Fruit fly (Drosophila melanogaster) whole organism, embryonic: Measurements from ENCODE around the gene CG6726.

ENCODE experiments used
- Asciz ChIP-seq: fragments of 200-800 bp; sonication (Bioruptor generic); optimal IDR thresholded peaks from 2 replicates; lab custom pipeline; 2017; ENCODE audit warnings: missing biosample characterization, mild to moderate bottlenecking, missing genetic modification characterization, missing genetic modification reagents
- B-H2 ChIP-seq: fragments of 200-800 bp; sonication (Bioruptor generic); optimal IDR thresholded peaks from 2 replicates; lab custom pipeline; 2018; ENCODE audit warnings: missing biosample characterization, mild to moderate bottlenecking, missing genetic modification characterization
- BEAF-32 ChIP-seq: fragments of 200-800 bp; sonication (Bioruptor generic); optimal IDR thresholded peaks from 3 replicates; lab custom pipeline; 2017; ENCODE audit warnings: missing biosample characterization, missing genetic modification characterization, mild to moderate bottlenecking, moderate library complexity, missing genetic modification reagents
- Bgb ChIP-seq: fragments of 200-800 bp; sonication (Bioruptor generic); IDR thresholded peaks from 2 replicates; pipeline ENCODE4 v1.3.6; 2022; ENCODE audit warnings: missing biosample characterization, missing genetic modification characterization; ENCODE audit not compliant: partially characterized antibody
- CG10462 ChIP-seq: fragments of 200-800 bp; sonication (Bioruptor generic); optimal IDR thresholded peaks from 2 replicates; lab custom pipeline; 2016; ENCODE audit warnings: missing biosample characterization, missing genetic modification characterization
- CG10565 ChIP-seq: fragments of 200-800 bp; sonication (Bioruptor generic); optimal IDR thresholded peaks from 3 replicates; lab custom pipeline; 2016; ENCODE audit warnings: missing biosample characterization, mild to moderate bottlenecking, missing genetic modification characterization
- CG10959 ChIP-seq: fragments of 200-800 bp; sonication (Bioruptor generic); IDR thresholded peaks from 2 replicates; pipeline ENCODE4 v1.3.6; 2022; ENCODE audit warnings: missing biosample characterization, missing genetic modification characterization
- CG12744 ChIP-seq: fragments of 200-800 bp; sonication (Bioruptor generic); optimal IDR thresholded peaks from 2 replicates; lab custom pipeline; 2016; ENCODE audit warnings: missing biosample characterization, missing genetic modification characterization
- CG13296 ChIP-seq: fragments of 200-800 bp; sonication (Bioruptor generic); optimal IDR thresholded peaks from 3 replicates; lab custom pipeline; 2018; ENCODE audit warnings: missing biosample characterization, mild to moderate bottlenecking, missing genetic modification characterization
- CG13775 ChIP-seq: fragments of 200-800 bp; sonication (Bioruptor generic); optimal IDR thresholded peaks from 3 replicates; lab custom pipeline; 2017; ENCODE audit warnings: missing biosample characterization, mild to moderate bottlenecking, missing genetic modification characterization
- CG15514 ChIP-seq: fragments of 200-800 bp; sonication (Bioruptor generic); optimal IDR thresholded peaks from 3 replicates; lab custom pipeline; 2017; ENCODE audit warnings: missing biosample characterization, missing genetic modification characterization, mild to moderate bottlenecking, moderate library complexity, missing genetic modification reagents
- CG1602 ChIP-seq: fragments of 200-800 bp; sonication (Bioruptor generic); optimal IDR thresholded peaks from 3 replicates; lab custom pipeline; 2016; ENCODE audit warnings: missing biosample characterization, missing genetic modification characterization
- CG17361 ChIP-seq: fragments of 200-800 bp; sonication (Bioruptor generic); IDR thresholded peaks from 3 replicates; pipeline ENCODE4 v1.3.6; 2022; ENCODE audit warnings: missing biosample characterization, missing genetic modification characterization
- CG18476 ChIP-seq: fragments of 200-800 bp; sonication (Bioruptor generic); optimal IDR thresholded peaks from 2 replicates; lab custom pipeline; 2016; ENCODE audit warnings: missing biosample characterization, mild to moderate bottlenecking, missing genetic modification characterization
- CG2712 ChIP-seq: fragments of 200-800 bp; optimal IDR thresholded peaks from 3 replicates; lab custom pipeline; 2019; ENCODE audit warnings: missing biosample characterization, mild to moderate bottlenecking, missing genetic modification characterization, moderate library complexity
- CG31224 ChIP-seq: fragments of 200-800 bp; sonication (Bioruptor generic); IDR thresholded peaks from 2 replicates; pipeline ENCODE4 v1.3.6; 2022; ENCODE audit warnings: missing biosample characterization, missing genetic modification characterization
- CG31388 ChIP-seq: fragments of 200-800 bp; sonication (Bioruptor generic); optimal IDR thresholded peaks from 2 replicates; lab custom pipeline; 2016; ENCODE audit warnings: missing biosample characterization, missing genetic modification characterization
- CG5245 ChIP-seq: fragments of 200-800 bp; sonication (Bioruptor generic); optimal IDR thresholded peaks from 3 replicates; lab custom pipeline; 2016; ENCODE audit warnings: missing biosample characterization, missing genetic modification characterization
- CG8944 ChIP-seq: fragments of 200-800 bp; sonication (Bioruptor generic); optimal IDR thresholded peaks from 3 replicates; lab custom pipeline; 2016; ENCODE audit warnings: missing biosample characterization, missing genetic modification characterization
- CoRest ChIP-seq: fragments of 200-800 bp; sonication (Bioruptor generic); optimal IDR thresholded peaks from 3 replicates; lab custom pipeline; 2018; ENCODE audit warnings: missing biosample characterization, mild to moderate bottlenecking, missing genetic modification characterization, moderate library complexity
- Deaf1 ChIP-seq: fragments of 200-800 bp; optimal IDR thresholded peaks from 3 replicates; lab custom pipeline; 2019; ENCODE audit warnings: missing biosample characterization, mild to moderate bottlenecking, missing genetic modification characterization, moderate library complexity
- Dref ChIP-seq: fragments of 200-800 bp; sonication (Bioruptor generic); IDR thresholded peaks from 2 replicates; pipeline ENCODE4 v1.3.6; 2022; ENCODE audit warnings: missing biosample characterization, missing genetic modification characterization
- Gug ChIP-seq: fragments of 200-800 bp; sonication (Bioruptor generic); IDR thresholded peaks from 4 replicates; pipeline ENCODE4 v1.3.6; 2022; ENCODE audit warnings: missing biosample characterization, missing genetic modification characterization
- Hr39 ChIP-seq: fragments of >200 bp; optimal IDR thresholded peaks from 2 replicates; lab custom pipeline; 2017
- Kr ChIP-seq: fragments of 200-800 bp; sonication (Bioruptor generic); optimal IDR thresholded peaks from 2 replicates; lab custom pipeline; 2017; ENCODE audit warnings: missing biosample characterization, mild to moderate bottlenecking, missing genetic modification characterization
- Lhr ChIP-seq: fragments of 200-800 bp; sonication (Bioruptor generic); optimal IDR thresholded peaks from 3 replicates; lab custom pipeline; 2017; ENCODE audit warnings: mild to moderate bottlenecking, missing biosample characterization, missing genetic modification reagents, missing genetic modification characterization
- Meics ChIP-seq: fragments of 200-800 bp; sonication (Bioruptor generic); optimal IDR thresholded peaks from 2 replicates; lab custom pipeline; 2017; ENCODE audit warnings: missing biosample characterization, mild to moderate bottlenecking, missing genetic modification characterization
- NFAT ChIP-seq: fragments of 200-800 bp; sonication (Bioruptor generic); IDR thresholded peaks from 2 replicates; pipeline ENCODE4 v1.3.6; 2022; ENCODE audit warnings: missing biosample characterization, missing genetic modification characterization
- Rfx ChIP-seq: fragments of 200-800 bp; sonication (Bioruptor generic); IDR thresholded peaks from 2 replicates; pipeline ENCODE4 v1.3.6; 2022; ENCODE audit warnings: missing biosample characterization, missing genetic modification characterization
- Sox100B ChIP-seq: fragments of 200-800 bp; sonication (Bioruptor generic); optimal IDR thresholded peaks from 3 replicates; lab custom pipeline; 2018; ENCODE audit warnings: missing biosample characterization, mild to moderate bottlenecking, missing genetic modification characterization
- Spps ChIP-seq: fragments of 200-800 bp; sonication (Bioruptor generic); optimal IDR thresholded peaks from 2 replicates; lab custom pipeline; 2018; ENCODE audit warnings: missing biosample characterization, mild to moderate bottlenecking, missing genetic modification characterization
- TFAM ChIP-seq: fragments of 200-800 bp; sonication (Bioruptor generic); optimal IDR thresholded peaks from 2 replicates; lab custom pipeline; 2017; ENCODE audit warnings: missing biosample characterization, missing genetic modification characterization, inconsistent platforms
- cg ChIP-seq: fragments of 200-800 bp; sonication (Bioruptor generic); optimal IDR thresholded peaks from 3 replicates; lab custom pipeline; 2019; ENCODE audit warnings: missing biosample characterization, mild to moderate bottlenecking, missing genetic modification characterization, moderate library complexity
- dm ChIP-seq: fragments of 200-800 bp; sonication (Bioruptor generic); optimal IDR thresholded peaks from 3 replicates; lab custom pipeline; 2016; ENCODE audit warnings: missing biosample characterization, missing genetic modification characterization
- eve ChIP-seq, 2 experiments: fragments of >200 bp; optimal IDR thresholded peaks; 2 replicates each; lab custom pipeline; 2017; ENCODE audit warnings: missing biosample characterization in 2 of 2, missing genetic modification characterization in 2 of 2
- fd102C ChIP-seq: fragments of 200-800 bp; sonication (Bioruptor generic); optimal IDR thresholded peaks from 2 replicates; lab custom pipeline; 2018; ENCODE audit warnings: missing biosample characterization, mild to moderate bottlenecking, missing genetic modification characterization, moderate library complexity
- fd3F ChIP-seq: fragments of 200-800 bp; sonication (Bioruptor generic); optimal IDR thresholded peaks from 2 replicates; lab custom pipeline; 2018; ENCODE audit warnings: missing biosample characterization, mild to moderate bottlenecking, missing genetic modification characterization, moderate library complexity
- fd96Cb ChIP-seq: fragments of 200-800 bp; sonication (Bioruptor generic); optimal IDR thresholded peaks from 2 replicates; lab custom pipeline; 2018; ENCODE audit warnings: missing biosample characterization, mild to moderate bottlenecking, missing genetic modification characterization, moderate library complexity
- fu2 ChIP-seq: fragments of 200-800 bp; sonication (Bioruptor generic); optimal IDR thresholded peaks from 2 replicates; lab custom pipeline; 2016; ENCODE audit warnings: missing biosample characterization, missing genetic modification characterization
- grau ChIP-seq: fragments of 200-800 bp; optimal IDR thresholded peaks from 3 replicates; lab custom pipeline; 2019; ENCODE audit warnings: missing biosample characterization, mild to moderate bottlenecking, missing genetic modification characterization, moderate library complexity
- grn ChIP-seq: fragments of 200-800 bp; sonication (Bioruptor generic); optimal IDR thresholded peaks from 3 replicates; lab custom pipeline; 2017; ENCODE audit warnings: missing biosample characterization, missing genetic modification characterization
- hbn ChIP-seq: fragments of 200-800 bp; sonication (Bioruptor generic); IDR thresholded peaks from 2 replicates; pipeline ENCODE4 v1.3.6; 2022; ENCODE audit warnings: missing biosample characterization, missing genetic modification characterization; ENCODE audit not compliant: partially characterized antibody
- ken ChIP-seq: fragments of 200-800 bp; sonication (Bioruptor generic); IDR thresholded peaks from 3 replicates; pipeline ENCODE4 v1.3.6; 2022; ENCODE audit warnings: missing biosample characterization, missing genetic modification characterization
- lab ChIP-seq: fragments of 200-800 bp; sonication (Bioruptor generic); optimal IDR thresholded peaks from 3 replicates; lab custom pipeline; 2017; ENCODE audit warnings: missing biosample characterization, missing genetic modification characterization, mild to moderate bottlenecking, moderate library complexity, missing genetic modification reagents
- maf-S ChIP-seq: fragments of 200-800 bp; sonication (Bioruptor generic); optimal IDR thresholded peaks from 2 replicates; lab custom pipeline; 2016; ENCODE audit warnings: missing biosample characterization, missing genetic modification characterization
- nerfin-1 ChIP-seq: fragments of 200-800 bp; sonication (Bioruptor generic); optimal IDR thresholded peaks from 3 replicates; lab custom pipeline; 2019; ENCODE audit warnings: missing biosample characterization, mild to moderate bottlenecking, missing genetic modification characterization, moderate library complexity
- otp ChIP-seq: fragments of 200-800 bp; sonication (Bioruptor generic); IDR thresholded peaks from 3 replicates; pipeline ENCODE4, ENCODE4 v1.3.6; 2022; ENCODE audit warnings: missing biosample characterization, missing genetic modification characterization
- p53 ChIP-seq: fragments of 200-800 bp; sonication (Bioruptor generic); optimal IDR thresholded peaks from 2 replicates; lab custom pipeline; 2016; ENCODE audit warnings: missing biosample characterization, missing genetic modification characterization
- pb ChIP-seq: fragments of 200-800 bp; sonication (Bioruptor generic); optimal IDR thresholded peaks from 3 replicates; lab custom pipeline; 2016; ENCODE audit warnings: missing biosample characterization, missing genetic modification characterization
- pros ChIP-seq: fragments of 200-800 bp; sonication (Bioruptor generic); optimal IDR thresholded peaks from 3 replicates; lab custom pipeline; 2019; ENCODE audit warnings: missing biosample characterization, mild to moderate bottlenecking, missing genetic modification characterization, moderate library complexity
- sens-2 ChIP-seq: fragments of 200-800 bp; sonication (Bioruptor generic); IDR thresholded peaks from 2 replicates; pipeline ENCODE4 v1.3.6; 2022; ENCODE audit warnings: missing biosample characterization, missing genetic modification characterization

The CG6726 gene

dm6 chr3R:23053936-23054335, 37.6 kb upstream of the CG6726 start, which contains the start of gene p53 (continued):
- peak; percentile 91 for TF ChIP-seq Meics (GFP tag; lab: Kevin White, UChicago)
- peak; percentile 41 for TF ChIP-seq grn (GFP tag; lab: Kevin White, UChicago)
- TF ChIP-seq fd96Cb = peak; percentile 27
- TF ChIP-seq Bgb (GFP tag; lab: Robert Waterston, UW) = peak; percentile 76
- peak; percentile 47; the same call in 1 of the 2 replicates for TF ChIP-seq sens-2 (GFP tag; lab: Robert Waterston, UW)
- no peak for TF ChIP-seq cg (GFP tag; lab: Kevin White, UChicago)
- peak; percentile 51 for TF ChIP-seq nerfin-1 (tag; lab: Kevin White, UChicago)
- peak; percentile 91 for TF ChIP-seq lab (GFP tag; lab: Kevin White, UChicago)
- TF ChIP-seq CG1602 (GFP tag; lab: Kevin White, UChicago) = peak; percentile 2
- peak; percentile 74 for TF ChIP-seq Asciz
- TF ChIP-seq CG17361 (GFP tag; lab: Robert Waterston, UW) = peak; percentile 64; the same call in 2 of the 3 replicates
- no peak for TF ChIP-seq CG10959 (GFP tag; lab: Robert Waterston, UW)
- TF ChIP-seq Gug = no peak
- peak; percentile 66 for TF ChIP-seq B-H2 (GFP tag; lab: Kevin White, UChicago)
- no peak for TF ChIP-seq fd102C (GFP tag; lab: Kevin White, UChicago)
- no peak for TF ChIP-seq CG31388
- 0 out of 2 replicates have a peak, but pooled peaks have one; percentile 32 for TF ChIP-seq CG31224
- TF ChIP-seq CG13296 (GFP tag; lab: Kevin White, UChicago) = peak; percentile 76
- TF ChIP-seq pros (GFP tag; lab: Kevin White, UChicago) = no peak
- TF ChIP-seq Rfx = peak; percentile 89
- peak; percentile 79 for TF ChIP-seq pb (GFP tag; lab: Kevin White, UChicago)
- peak; percentile 60 for TF ChIP-seq fu2 (GFP tag; lab: Kevin White, UChicago)
- peak; percentile 78 for TF ChIP-seq CG12744 (GFP tag; lab: Kevin White, UChicago)
- peak; percentile 61 for TF ChIP-seq dm (GFP tag; lab: Kevin White, UChicago)
- TF ChIP-seq CG2712 = peak; percentile 71
- no peak for TF ChIP-seq TFAM (GFP tag; lab: Kevin White, UChicago)
- peak; percentile 28 for TF ChIP-seq Deaf1 (tag; lab: Kevin White, UChicago)
- TF ChIP-seq Lhr (GFP tag; lab: Kevin White, UChicago) = peak; percentile 63
- TF ChIP-seq Spps (tag; lab: Kevin White, UChicago) = no peak
- TF ChIP-seq otp = peak; percentile 76
- TF ChIP-seq ken = peak; percentile 62; the same call in 2 of the 3 replicates
- peak; percentile 85 for TF ChIP-seq CG13775 (GFP tag; lab: Kevin White, UChicago)
- TF ChIP-seq CG10462 (GFP tag; lab: Kevin White, UChicago) = no peak
- peak; percentile 20 for TF ChIP-seq CG8944 (GFP tag; lab: Kevin White, UChicago)
- TF ChIP-seq Hr39 (lab: Kevin White, UChicago) = no peak
- peak; percentile 88 for TF ChIP-seq Dref
- TF ChIP-seq Kr (GFP tag; lab: Kevin White, UChicago) = no peak
- peak; percentile 67; the same call in 1 of the 2 replicates for TF ChIP-seq NFAT (GFP tag; lab: Robert Waterston, UW)
- TF ChIP-seq hbn (GFP tag; lab: Robert Waterston, UW) = peak; percentile 67
- peak; percentile 87 for TF ChIP-seq CG15514 (GFP tag; lab: Kevin White, UChicago)
- TF ChIP-seq CG18476 (GFP tag; lab: Kevin White, UChicago) = peak; percentile 8
- peak; percentile 68 for TF ChIP-seq maf-S (GFP tag; lab: Kevin White, UChicago)
- peak; percentile 50 for TF ChIP-seq fd3F (GFP tag; lab: Kevin White, UChicago)
- peak; percentile 48 for TF ChIP-seq p53 (GFP tag; lab: Kevin White, UChicago)
- peak; percentile 72 for TF ChIP-seq Sox100B (GFP tag; lab: Kevin White, UChicago)
- TF ChIP-seq CG5245 (GFP tag; lab: Kevin White, UChicago) = peak; percentile 54
- no peak for TF ChIP-seq eve (GFP tag; optimal IDR thresholded peaks at IDR 0.05; lab: Kevin White, UChicago)
- no peak for TF ChIP-seq CG10565 (GFP tag; lab: Kevin White, UChicago)
- peak; percentile 67 for TF ChIP-seq CoRest (tag; lab: Kevin White, UChicago)
- peak; percentile 79 for TF ChIP-seq BEAF-32 (GFP tag; lab: Kevin White, UChicago)
- TF ChIP-seq grau (tag; lab: Kevin White, UChicago) = peak; percentile 67
